Fruit fly (Drosophila melanogaster) Kc167 (cell line): Measurements from ENCODE around the gene CG33253.

Experiments
- Myc ChIP-seq: fragments of >200 bp; optimal IDR thresholded peaks from 2 replicates; lab custom pipeline; 2017; ENCODE audit warnings: missing external identifiers
- h ChIP-seq: fragments of >200 bp; optimal IDR thresholded peaks from 3 replicates; lab custom pipeline; 2018; ENCODE audit warnings: missing external identifiers
- insv ChIP-seq: fragments of >200 bp; optimal IDR thresholded peaks from 3 replicates; lab custom pipeline; 2018; ENCODE audit warnings: missing external identifiers
- psq ChIP-seq: fragments of >200 bp; optimal IDR thresholded peaks from 2 replicates; lab custom pipeline; 2017; ENCODE audit warnings: missing external identifiers

DNA sequence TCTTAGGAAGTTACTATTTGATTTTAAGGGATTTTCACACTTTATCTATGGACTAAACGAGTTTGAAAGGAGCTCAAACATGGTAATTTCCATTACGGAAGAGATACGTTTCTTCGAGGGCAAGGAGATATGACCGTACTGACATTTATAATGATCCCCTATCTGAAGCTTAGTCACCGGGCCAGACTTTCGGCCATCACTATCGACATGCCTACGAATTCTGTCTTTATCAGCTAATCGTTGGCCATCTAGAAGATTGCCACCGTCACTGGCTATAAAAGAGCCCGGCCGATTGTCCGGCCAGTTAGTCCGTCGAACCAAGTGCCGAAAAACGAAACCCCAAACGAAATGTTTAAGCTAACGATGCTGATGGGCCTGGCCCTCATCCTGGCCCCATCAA lies 32.0 kb downstream of the CG33253 start, which contains the start of gene Muc18B:
- TF ChIP-seq psq (lab: Kevin White, UChicago), result no peak
- TF ChIP-seq insv (lab: Kevin White, UChicago), result no peak
- TF ChIP-seq Myc (lab: Kevin White, UChicago), result no peak
- TF ChIP-seq h, result no peak
